Fruit fly (Drosophila melanogaster) whole organism, embryonic: ENCODE measurements around the gene Nph.
A peak's percentile ranks its signal among the peaks of the same experiment; 100 is the strongest.

Experiments used
- Adf1 ChIP-seq: fragments of 200-800 bp; sonication (Bioruptor generic); IDR thresholded peaks from 2 replicates; pipeline ENCODE4 v1.3.6; 2022; ENCODE audit warnings: missing biosample characterization, missing genetic modification characterization
- CG10565 ChIP-seq: fragments of 200-800 bp; sonication (Bioruptor generic); optimal IDR thresholded peaks from 3 replicates; lab custom pipeline; 2016; ENCODE audit warnings: missing biosample characterization, mild to moderate bottlenecking, missing genetic modification characterization
- CG12071 ChIP-seq: fragments of 200-800 bp; sonication (Bioruptor generic); optimal IDR thresholded peaks from 3 replicates; lab custom pipeline; 2018; ENCODE audit warnings: missing biosample characterization, mild to moderate bottlenecking, missing genetic modification characterization
- CG12391 ChIP-seq: fragments of 200-800 bp; sonication (Bioruptor generic); optimal IDR thresholded peaks from 3 replicates; lab custom pipeline; 2018; ENCODE audit warnings: missing biosample characterization, mild to moderate bottlenecking, missing genetic modification characterization, moderate library complexity
- CG14050 ChIP-seq: fragments of 200-800 bp; sonication (Bioruptor generic); IDR thresholded peaks from 3 replicates; pipeline ENCODE4 v1.3.6; 2022; ENCODE audit warnings: missing biosample characterization, missing genetic modification characterization
- CG14441 ChIP-seq: fragments of 200-800 bp; sonication (Bioruptor generic); IDR thresholded peaks from 2 replicates; pipeline ENCODE4 v1.3.6; 2022; ENCODE audit warnings: missing biosample characterization, missing genetic modification characterization
- CG1647 ChIP-seq: fragments of 200-800 bp; sonication (Bioruptor generic); optimal IDR thresholded peaks from 3 replicates; lab custom pipeline; 2016; ENCODE audit warnings: missing biosample characterization, missing genetic modification characterization
- CG17802 ChIP-seq: fragments of 200-800 bp; sonication (Bioruptor generic); optimal IDR thresholded peaks from 2 replicates; lab custom pipeline; 2018; ENCODE audit warnings: missing biosample characterization, mild to moderate bottlenecking, missing genetic modification characterization, moderate library complexity
- CG18599 ChIP-seq: fragments of 200-800 bp; sonication (Bioruptor generic); optimal IDR thresholded peaks from 3 replicates; lab custom pipeline; 2017; ENCODE audit warnings: missing biosample characterization, missing genetic modification characterization, mild to moderate bottlenecking, moderate library complexity, missing genetic modification reagents
- CG2199 ChIP-seq: fragments of 200-800 bp; sonication (Bioruptor generic); IDR thresholded peaks from 3 replicates; pipeline ENCODE4 v1.3.6; 2022; ENCODE audit warnings: missing biosample characterization, missing genetic modification characterization
- CG33213 ChIP-seq: fragments of 200-800 bp; sonication (Bioruptor generic); optimal IDR thresholded peaks from 3 replicates; lab custom pipeline; 2016; ENCODE audit warnings: missing biosample characterization, missing genetic modification characterization
- CG4424 ChIP-seq: fragments of 200-800 bp; sonication (Bioruptor generic); optimal IDR thresholded peaks from 3 replicates; lab custom pipeline; 2016; ENCODE audit warnings: missing biosample characterization, missing genetic modification characterization
- CG6175 ChIP-seq: fragments of 200-800 bp; sonication (Bioruptor generic); IDR thresholded peaks from 3 replicates; pipeline ENCODE4 v1.3.6; 2022; ENCODE audit warnings: missing biosample characterization, missing genetic modification characterization
- CG8359 ChIP-seq: fragments of 200-800 bp; sonication (Bioruptor generic); optimal IDR thresholded peaks from 2 replicates; lab custom pipeline; 2017; ENCODE audit warnings: missing biosample characterization, mild to moderate bottlenecking, missing genetic modification characterization, borderline replicate concordance
- CG8944 ChIP-seq: fragments of 200-800 bp; sonication (Bioruptor generic); optimal IDR thresholded peaks from 3 replicates; lab custom pipeline; 2016; ENCODE audit warnings: missing biosample characterization, missing genetic modification characterization
- D19B ChIP-seq: fragments of 200-800 bp; sonication (Bioruptor generic); optimal IDR thresholded peaks from 2 replicates; lab custom pipeline; 2017; ENCODE audit warnings: missing biosample characterization, mild to moderate bottlenecking, missing genetic modification characterization
- Deaf1 ChIP-seq: fragments of 200-800 bp; optimal IDR thresholded peaks from 3 replicates; lab custom pipeline; 2019; ENCODE audit warnings: missing biosample characterization, mild to moderate bottlenecking, missing genetic modification characterization, moderate library complexity
- Dll ChIP-seq: fragments of 200-800 bp; sonication (Bioruptor generic); IDR thresholded peaks from 4 replicates; pipeline ENCODE4 v1.3.6; 2022; ENCODE audit warnings: missing biosample characterization, missing genetic modification characterization; ENCODE audit not compliant: partially characterized antibody
- E2f1 ChIP-seq: fragments of 200-800 bp; sonication (Bioruptor generic); IDR thresholded peaks from 2 replicates; pipeline ENCODE4 v1.3.6; 2022; ENCODE audit warnings: missing biosample characterization, missing genetic modification characterization
- Elba2 ChIP-seq: fragments of 200-800 bp; sonication (Bioruptor generic); optimal IDR thresholded peaks from 3 replicates; lab custom pipeline; 2016; ENCODE audit warnings: missing biosample characterization, missing genetic modification characterization
- HLH3B ChIP-seq: fragments of 200-800 bp; sonication (Bioruptor generic); IDR thresholded peaks from 2 replicates; pipeline ENCODE4 v1.3.6; 2022; ENCODE audit warnings: missing biosample characterization, missing genetic modification characterization
- HLHmδ ChIP-seq: fragments of 200-800 bp; sonication (Bioruptor generic); optimal IDR thresholded peaks from 2 replicates; lab custom pipeline; 2018; ENCODE audit warnings: missing biosample characterization, mild to moderate bottlenecking, missing genetic modification characterization, moderate library complexity
- HmgZ ChIP-seq: fragments of 200-800 bp; sonication (Bioruptor generic); optimal IDR thresholded peaks from 2 replicates; lab custom pipeline; 2018; ENCODE audit warnings: missing biosample characterization, mild to moderate bottlenecking, missing genetic modification characterization
- Med ChIP-seq: fragments of 200-800 bp; sonication (Bioruptor generic); peaks from one replicate; lab custom pipeline; 2016; ENCODE audit warnings: missing biosample characterization, missing genetic modification characterization, mild to moderate bottlenecking, inconsistent platforms, moderate library complexity
- Neu2 ChIP-seq: fragments of 200-800 bp; sonication (Bioruptor generic); optimal IDR thresholded peaks from 3 replicates; lab custom pipeline; 2016; ENCODE audit warnings: missing biosample characterization, missing genetic modification characterization, borderline replicate concordance
- Nf-YC ChIP-seq: fragments of 200-800 bp; optimal IDR thresholded peaks from 3 replicates; lab custom pipeline; 2019; ENCODE audit warnings: missing biosample characterization, mild to moderate bottlenecking, missing genetic modification characterization, moderate library complexity
- NfI ChIP-seq: fragments of 200-800 bp; sonication (Bioruptor generic); optimal IDR thresholded peaks from 3 replicates; lab custom pipeline; 2018; ENCODE audit warnings: missing biosample characterization, mild to moderate bottlenecking, missing genetic modification characterization, moderate library complexity
- Rfx ChIP-seq: fragments of 200-800 bp; sonication (Bioruptor generic); IDR thresholded peaks from 2 replicates; pipeline ENCODE4 v1.3.6; 2022; ENCODE audit warnings: missing biosample characterization, missing genetic modification characterization
- Spps ChIP-seq: fragments of 200-800 bp; sonication (Bioruptor generic); optimal IDR thresholded peaks from 2 replicates; lab custom pipeline; 2018; ENCODE audit warnings: missing biosample characterization, mild to moderate bottlenecking, missing genetic modification characterization
- Sry-δ ChIP-seq: fragments of 200-800 bp; sonication (Bioruptor generic); optimal IDR thresholded peaks from 2 replicates; lab custom pipeline; 2016; ENCODE audit warnings: missing biosample characterization, missing genetic modification characterization
- ara ChIP-seq: fragments of 200-800 bp; sonication (Bioruptor generic); IDR thresholded peaks from 2 replicates; pipeline ENCODE4 v1.3.6; 2022; ENCODE audit warnings: missing biosample characterization, missing genetic modification characterization
- bcd ChIP-seq: fragments of 200-800 bp; sonication (Bioruptor generic); optimal IDR thresholded peaks from 2 replicates; lab custom pipeline; 2017; ENCODE audit warnings: missing biosample characterization, mild to moderate bottlenecking, missing genetic modification characterization
- cato ChIP-seq: fragments of 200-800 bp; sonication (Bioruptor generic); optimal IDR thresholded peaks from 2 replicates; lab custom pipeline; 2016; ENCODE audit warnings: missing biosample characterization, missing genetic modification characterization, borderline replicate concordance
- cg ChIP-seq: fragments of 200-800 bp; sonication (Bioruptor generic); optimal IDR thresholded peaks from 3 replicates; lab custom pipeline; 2019; ENCODE audit warnings: missing biosample characterization, mild to moderate bottlenecking, missing genetic modification characterization, moderate library complexity
- chinmo ChIP-seq: fragments of 200-800 bp; sonication (Bioruptor generic); IDR thresholded peaks from 4 replicates; pipeline ENCODE4 v1.3.6; 2022; ENCODE audit warnings: missing biosample characterization, missing genetic modification characterization; ENCODE audit not compliant: partially characterized antibody
- gt ChIP-seq: fragments of 200-800 bp; sonication (Bioruptor generic); IDR thresholded peaks from 2 replicates; pipeline ENCODE4 v1.3.6; 2022; ENCODE audit warnings: missing biosample characterization, missing genetic modification characterization
- h ChIP-seq: fragments of >200 bp; optimal IDR thresholded peaks from 2 replicates; lab custom pipeline; 2017
- jigr1 ChIP-seq: fragments of 200-800 bp; sonication (Bioruptor generic); IDR thresholded peaks from 3 replicates; pipeline ENCODE4 v1.3.6; 2022; ENCODE audit warnings: missing biosample characterization, missing genetic modification characterization
- jing ChIP-seq: fragments of 200-800 bp; sonication (Bioruptor generic); optimal IDR thresholded peaks from 2 replicates; lab custom pipeline; 2018; ENCODE audit warnings: missing biosample characterization, mild to moderate bottlenecking, missing genetic modification characterization
- nerfin-2 ChIP-seq: fragments of 200-800 bp; sonication (Bioruptor generic); IDR thresholded peaks from 2 replicates; pipeline ENCODE4 v1.3.6; 2022; ENCODE audit warnings: missing biosample characterization, missing genetic modification characterization; ENCODE audit not compliant: partially characterized antibody
- onecut ChIP-seq: fragments of 200-800 bp; sonication (Bioruptor generic); IDR thresholded peaks from 2 replicates; pipeline ENCODE4 v1.3.6; 2022; ENCODE audit warnings: missing biosample characterization, missing genetic modification characterization
- psq ChIP-seq: fragments of 200-800 bp; sonication (Bioruptor generic); optimal IDR thresholded peaks from 2 replicates; lab custom pipeline; 2017; ENCODE audit warnings: missing biosample characterization, missing genetic modification characterization
- repo ChIP-seq: fragments of 200-800 bp; sonication (Bioruptor generic); optimal IDR thresholded peaks from 2 replicates; lab custom pipeline; 2016; ENCODE audit warnings: missing biosample characterization, missing genetic modification characterization
- row ChIP-seq: fragments of 200-800 bp; sonication (Bioruptor generic); IDR thresholded peaks from 3 replicates; pipeline ENCODE4 v1.3.6; 2022; ENCODE audit warnings: missing biosample characterization, missing genetic modification characterization
- sens-2 ChIP-seq: fragments of 200-800 bp; sonication (Bioruptor generic); IDR thresholded peaks from 2 replicates; pipeline ENCODE4 v1.3.6; 2022; ENCODE audit warnings: missing biosample characterization, missing genetic modification characterization
- sisA ChIP-seq: fragments of 200-800 bp; sonication (Bioruptor generic); IDR thresholded peaks from 2 replicates; pipeline ENCODE4 v1.3.6; 2022; ENCODE audit warnings: missing biosample characterization, missing genetic modification characterization
- ttk ChIP-seq: fragments of 200-800 bp; sonication (Bioruptor generic); IDR thresholded peaks from 2 replicates; pipeline ENCODE4 v2.1.2; 2022; ENCODE audit warnings: missing biosample characterization, missing genetic modification characterization
- usp ChIP-seq: fragments of >200 bp; optimal IDR thresholded peaks from 2 replicates; lab custom pipeline; 2017; ENCODE audit warnings: missing biosample characterization, missing genetic modification characterization
- wor ChIP-seq: fragments of 200-800 bp; sonication (Bioruptor generic); IDR thresholded peaks from 2 replicates; pipeline ENCODE4 v1.3.6; 2022; ENCODE audit warnings: missing biosample characterization, missing genetic modification characterization
- zen ChIP-seq: fragments of 200-800 bp; sonication (Bioruptor generic); optimal IDR thresholded peaks from 3 replicates; lab custom pipeline; 2018; ENCODE audit warnings: missing biosample characterization, mild to moderate bottlenecking, missing genetic modification characterization, moderate library complexity

Nph gene

DNA sequence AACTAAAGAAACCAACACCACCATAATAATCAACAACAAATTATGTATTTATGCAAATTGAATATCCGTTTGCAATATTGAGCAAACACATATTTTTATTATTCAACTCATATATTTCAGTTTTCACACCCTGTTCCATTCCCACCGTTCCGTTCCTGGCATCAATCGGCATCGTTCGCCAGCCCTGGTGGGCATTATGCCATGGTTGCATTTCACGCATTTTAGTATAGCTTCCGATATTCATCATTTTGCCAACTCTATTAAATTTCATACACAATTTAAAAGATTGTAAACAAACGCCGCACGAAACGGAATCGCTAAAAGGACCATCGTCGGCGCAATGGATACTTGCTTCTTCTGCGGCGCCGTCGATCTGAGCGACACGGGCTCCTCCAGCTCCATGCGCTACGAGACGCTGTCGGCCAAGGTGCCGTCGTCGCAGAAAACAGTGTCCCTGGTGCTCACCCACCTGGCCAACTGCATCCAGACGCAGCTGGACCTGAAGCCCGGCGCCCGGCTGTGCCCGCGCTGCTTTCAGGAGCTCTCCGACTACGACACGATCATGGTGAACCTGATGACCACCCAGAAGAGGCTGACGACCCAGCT lies 38.6 kb upstream of the Nph start, which contains the start of gene Sry-delta (continued):
- TF ChIP-seq cg, result no peak
- peak; percentile 78 for TF ChIP-seq sisA (GFP tag; lab: Robert Waterston, UW)
- peak; percentile 83 for TF ChIP-seq NfI (GFP tag; lab: Kevin White, UChicago)
- TF ChIP-seq CG4424, result peak; percentile 85
- peak; percentile 61; the same call in 1 of the 2 replicates for TF ChIP-seq sens-2
- TF ChIP-seq Med (GFP tag; lab: Kevin White, UChicago), result peak; percentile 99
- peak; percentile 63 for TF ChIP-seq Nf-YC
- 0 out of 4 replicates have a peak, but pooled peaks have one; percentile 22 for TF ChIP-seq chinmo (GFP tag; lab: Robert Waterston, UW)
- TF ChIP-seq CG12071 (GFP tag; lab: Kevin White, UChicago), result no peak
- peak; percentile 96 for TF ChIP-seq row (GFP tag; lab: Robert Waterston, UW)
- peak; percentile 83 for TF ChIP-seq CG17802 (tag; lab: Kevin White, UChicago)
- TF ChIP-seq jigr1 (GFP tag; lab: Robert Waterston, UW), result no peak; the same call in 2 of the 3 replicates
- peak; percentile 19; the same call in 1 of the 2 replicates for TF ChIP-seq nerfin-2 (GFP tag; lab: Robert Waterston, UW)
- TF ChIP-seq HmgZ (tag; lab: Kevin White, UChicago), result peak; percentile 90
- TF ChIP-seq Elba2 (GFP tag; lab: Kevin White, UChicago), result no peak
- no peak for TF ChIP-seq usp (GFP tag; lab: Kevin White, UChicago)
- TF ChIP-seq Neu2, result peak; percentile 14
- peak; percentile 79 for TF ChIP-seq Dll (GFP tag; lab: Robert Waterston, UW)
- TF ChIP-seq D19B (GFP tag; lab: Kevin White, UChicago), result no peak
- peak; percentile 67 for TF ChIP-seq E2f1 (GFP tag; lab: Robert Waterston, UW)
- TF ChIP-seq Sry-δ (GFP tag; lab: Kevin White, UChicago), result peak; percentile 99
- peak; percentile 48; the same call in 1 of the 3 replicates for TF ChIP-seq CG6175 (GFP tag; lab: Robert Waterston, UW)
- TF ChIP-seq HLHmδ (GFP tag; lab: Kevin White, UChicago), result peak; percentile 18
- peak; percentile 85 for TF ChIP-seq CG8944 (GFP tag; lab: Kevin White, UChicago)
- peak; percentile 3 for TF ChIP-seq Spps (tag; lab: Kevin White, UChicago)
- TF ChIP-seq CG12391 (tag; lab: Kevin White, UChicago), result peak; percentile 85
- TF ChIP-seq CG18599 (GFP tag; lab: Kevin White, UChicago), result no peak
- no peak for TF ChIP-seq jing (GFP tag; lab: Kevin White, UChicago)
- TF ChIP-seq cato (GFP tag; lab: Kevin White, UChicago), result peak; percentile 28
- TF ChIP-seq h (lab: Kevin White, UChicago), result no peak
- TF ChIP-seq CG14050 (GFP tag; lab: Robert Waterston, UW), result peak; percentile 47; the same call in 2 of the 3 replicates
- TF ChIP-seq HLH3B (GFP tag; lab: Robert Waterston, UW), result peak; percentile 63
- TF ChIP-seq wor (GFP tag; lab: Robert Waterston, UW), result no peak
- peak; percentile 91 for TF ChIP-seq CG1647 (GFP tag; lab: Kevin White, UChicago)
- peak; percentile 60; the same call in 1 of the 3 replicates for TF ChIP-seq CG2199 (GFP tag; lab: Robert Waterston, UW)
- TF ChIP-seq CG10565 (GFP tag; lab: Kevin White, UChicago), result no peak
- TF ChIP-seq bcd (GFP tag; lab: Kevin White, UChicago), result no peak
- peak; percentile 79 for TF ChIP-seq repo (GFP tag; lab: Kevin White, UChicago)
- TF ChIP-seq psq, result peak; percentile 60
- TF ChIP-seq ttk, result peak; percentile 69
- peak; percentile 76 for TF ChIP-seq ara (GFP tag; lab: Robert Waterston, UW)
- peak; percentile 78 for TF ChIP-seq CG14441 (GFP tag; lab: Robert Waterston, UW)
- TF ChIP-seq Deaf1 (tag; lab: Kevin White, UChicago), result no peak
- TF ChIP-seq CG8359, result no peak
- TF ChIP-seq Adf1, result peak; percentile 55; the same call in 1 of the 2 replicates
- peak; percentile 80 for TF ChIP-seq zen (tag; lab: Kevin White, UChicago)
- TF ChIP-seq onecut (GFP tag; lab: Robert Waterston, UW), result peak; percentile 50
- TF ChIP-seq Rfx (GFP tag; lab: Robert Waterston, UW), result peak; percentile 92
- no peak for TF ChIP-seq gt (GFP tag; lab: Robert Waterston, UW)
- TF ChIP-seq CG33213 (GFP tag; lab: Kevin White, UChicago), result peak; percentile 90
